Comparison of ENCODE assay signal across 1 fruit fly cellular context in genomic region chrX:3055783-3056182, dm6.
TF ChIP-seq lines count a peak whose summit lies in the region.

No protein-coding gene starts in this region.

TF ChIP-seq in whole organism, prepupa, 60 proteins besides CTCF, POLR2A, EP300 and RAD21 (continued from another document):
- TF ChIP-seq CG8319 (GFP tag; optimal IDR thresholded peaks at IDR 0.05; lab: Kevin White, UChicago) (no peak), CG11762 (GFP tag; optimal IDR thresholded peaks at IDR 0.05; lab: Kevin White, UChicago; ENCODE audit: insufficient read depth) (no peak), spab (GFP tag; optimal IDR thresholded peaks at IDR 0.05; lab: Kevin White, UChicago) (no peak), CG31627 (GFP tag; optimal IDR thresholded peaks at IDR 0.05; lab: Kevin White, UChicago) (peak; percentile 57), eg (GFP tag; IDR thresholded peaks at IDR 0.05; lab: Robert Waterston, UW) (no peak), Sox14 (GFP tag; optimal IDR thresholded peaks at IDR 0.05; lab: Kevin White, UChicago) (peak; percentile 39), CG10631 (GFP tag; optimal IDR thresholded peaks at IDR 0.05; lab: Kevin White, UChicago) (peak; percentile 31), topi (GFP tag; optimal IDR thresholded peaks at IDR 0.05; lab: Kevin White, UChicago) (peak; percentile 43), CG3032 (tag; optimal IDR thresholded peaks at IDR 0.05; lab: Kevin White, UChicago) (peak; percentile 19), Hr39 (GFP tag; optimal IDR thresholded peaks at IDR 0.05; lab: Kevin White, UChicago) (peak; percentile 66), acj6 (GFP tag; optimal IDR thresholded peaks at IDR 0.05; lab: Kevin White, UChicago) (peak; percentile 49), CG4318 (GFP tag; optimal IDR thresholded peaks at IDR 0.05; lab: Kevin White, UChicago) (no peak), CG6854 (GFP tag; optimal IDR thresholded peaks at IDR 0.05; lab: Kevin White, UChicago) (no peak), Eip75B (GFP tag; optimal IDR thresholded peaks at IDR 0.05; lab: Kevin White, UChicago) (peak; percentile 17), CG6276 (GFP tag; optimal IDR thresholded peaks at IDR 0.05; lab: Kevin White, UChicago) (no peak), ss (GFP tag; optimal IDR thresholded peaks at IDR 0.05; lab: Kevin White, UChicago) (no peak), CG34406 (GFP tag; optimal IDR thresholded peaks at IDR 0.05; lab: Kevin White, UChicago) (peak; percentile 61), CG1621 (tag; optimal IDR thresholded peaks at IDR 0.05; lab: Kevin White, UChicago) (no peak), CG6808 (GFP tag; optimal IDR thresholded peaks at IDR 0.05; lab: Kevin White, UChicago) (no peak), dac (GFP tag; optimal IDR thresholded peaks at IDR 0.05; lab: Kevin White, UChicago) (no peak), fkh (GFP tag; optimal IDR thresholded peaks at IDR 0.05; lab: Kevin White, UChicago) (no peak), svp (GFP tag; lab: Kevin White, UChicago) (peak; percentile 67), CG32006 (GFP tag; optimal IDR thresholded peaks at IDR 0.05; lab: Kevin White, UChicago) (peak; percentile 7)
